Worm (Caenorhabditis elegans): ENCODE measurements around the gene baf-1.

The baf-1 gene

ce11 chrIII:9513569-9513968, 46.3 kb downstream of the baf-1 start, which contains the start of gene F55H2.8:
F55H2.8 (plus strand) TSS chrIII:9513869.
- TF ChIP-seq isw-1 (GFP tag; IDR thresholded peaks at IDR 0.05) = no peak
- TF ChIP-seq sup-37 (GFP tag; optimal IDR thresholded peaks at IDR 0.05) = no peak
- no peak for TF ChIP-seq vab-15 (tag; optimal IDR thresholded peaks at IDR 0.05)
- TF ChIP-seq elt-3 (tag; optimal IDR thresholded peaks at IDR 0.05) = no peak

DNA sequence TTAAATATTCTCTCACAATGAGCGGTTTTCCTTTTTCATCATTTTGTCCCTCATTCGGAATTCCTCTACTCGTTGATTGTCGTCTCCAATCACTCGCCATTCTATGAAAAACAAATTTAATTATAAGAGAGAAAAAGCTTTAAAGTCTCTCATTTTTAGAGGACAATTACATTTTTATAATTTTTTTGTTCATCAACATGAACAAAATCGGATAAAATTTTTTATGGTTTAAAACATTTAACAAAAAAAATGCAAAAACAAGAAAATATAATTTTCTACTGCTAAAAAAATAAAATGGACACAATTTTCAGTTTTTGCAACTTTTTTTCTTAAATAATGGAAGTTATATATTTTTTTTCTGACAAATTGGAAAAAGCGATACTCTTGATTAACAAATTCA, 48.9 kb downstream of the baf-1 start, which contains the start of gene F55H2.7:
TSS of gene F55H2.7 (minus strand) at position 101 of the 400 bp plus-strand sequence.
- TF ChIP-seq sox-4 (tag; optimal IDR thresholded peaks at IDR 0.05) (no peak), F16B12.6 (tag; optimal IDR thresholded peaks at IDR 0.05) (no peak), nhr-77 (tag; optimal IDR thresholded peaks at IDR 0.05) (no peak), fos-1 (tag; optimal IDR thresholded peaks at IDR 0.05) (no peak), fkh-8 (tag; optimal IDR thresholded peaks at IDR 0.05) (no peak), snpc-4 (tag; optimal IDR thresholded peaks at IDR 0.05) (no peak), nhr-237 (tag; optimal IDR thresholded peaks at IDR 0.05) (no peak), irx-1 (tag; optimal IDR thresholded peaks at IDR 0.05) (no peak), nhr-11 (tag; optimal IDR thresholded peaks at IDR 0.05) (no peak), unc-62 (GFP tag; optimal IDR thresholded peaks at IDR 0.05) (no peak), C16A3.4 (tag; optimal IDR thresholded peaks at IDR 0.05) (no peak), hlh-17 (GFP tag; optimal IDR thresholded peaks at IDR 0.05; ENCODE audit: borderline replicate concordance) (no peak), ces-1 (GFP tag; optimal IDR thresholded peaks at IDR 0.05) (no peak), ceh-82 (tag; optimal IDR thresholded peaks at IDR 0.05) (no peak), lin-15B (tag; optimal IDR thresholded peaks at IDR 0.05) (no peak), mdl-1 (tag; optimal IDR thresholded peaks at IDR 0.05) (no peak), zag-1 (tag; optimal IDR thresholded peaks at IDR 0.05) (no peak), grh-1 (GFP tag; IDR thresholded peaks at IDR 0.05) (no peak), C34B4.2 (tag; optimal IDR thresholded peaks at IDR 0.05) (no peak), fkh-4 (tag; optimal IDR thresholded peaks at IDR 0.05; ENCODE audit: borderline replicate concordance) (no peak)

Measured in whole organism, L1 larva.